Worm (Caenorhabditis elegans) whole organism, late embryonic: Measurements from ENCODE around the gene M176.9.

Experiments
- C38D4.7 ChIP-seq: fragments of 200-800 bp; sonication (Bioruptor generic); optimal IDR thresholded peaks from 2 replicates; lab custom pipeline; 2018; ENCODE audit warnings: mild to moderate bottlenecking, missing genetic modification characterization, moderate library complexity, missing compliant biosample characterization
- F13H6.1 ChIP-seq: sonication (generic microtip); optimal IDR thresholded peaks from 2 replicates; lab custom pipeline; 2016; ENCODE audit warnings: missing genetic modification characterization, missing compliant biosample characterization
- K02D7.2 ChIP-seq: sonication (generic microtip); optimal IDR thresholded peaks from 2 replicates; lab custom pipeline; 2017; ENCODE audit warnings: mild to moderate bottlenecking, missing genetic modification characterization, missing compliant biosample characterization
- T23F11.4 ChIP-seq: fragments of 200-800 bp; sonication (Bioruptor generic); optimal IDR thresholded peaks from 2 replicates; lab custom pipeline; 2018; ENCODE audit warnings: mild to moderate bottlenecking, missing genetic modification characterization, missing compliant biosample characterization
- Y22D7AL.16 ChIP-seq: sonication (generic microtip); optimal IDR thresholded peaks from 2 replicates; lab custom pipeline; 2016; ENCODE audit warnings: missing genetic modification characterization, missing compliant biosample characterization
- ama-1 ChIP-seq: fragments of 150-350 bp; optimal IDR thresholded peaks from 2 replicates; lab custom pipeline; 2014
- ceh-14 ChIP-seq: sonication (generic microtip); optimal IDR thresholded peaks from 2 replicates; lab custom pipeline; 2016; ENCODE audit warnings: missing genotype, missing genetic modification characterization, missing compliant biosample characterization
- ceh-2 ChIP-seq: sonication (generic microtip); optimal IDR thresholded peaks from 2 replicates; lab custom pipeline; 2016; ENCODE audit warnings: missing genotype, missing genetic modification characterization, missing compliant biosample characterization
- ceh-22 ChIP-seq: sonication (generic microtip); optimal IDR thresholded peaks from 2 replicates; lab custom pipeline; 2017; ENCODE audit warnings: missing biosample characterization, missing genetic modification characterization
- ceh-30 ChIP-seq: fragments of 150-350 bp; optimal IDR thresholded peaks from 2 replicates; lab custom pipeline; 2014; ENCODE audit warnings: missing biosample characterization, missing genetic modification characterization
- ceh-45 ChIP-seq: fragments of 200-800 bp; sonication (Bioruptor generic); IDR thresholded peaks from 2 replicates; pipeline ENCODE4 v1.3.6; 2022; ENCODE audit warnings: missing genetic modification reagents, missing genetic modification characterization, missing compliant biosample characterization
- dve-1 ChIP-seq: sonication (generic microtip); optimal IDR thresholded peaks from 2 replicates; lab custom pipeline; 2017; ENCODE audit warnings: antibody characterized with exemption, mild to moderate bottlenecking, missing genetic modification characterization, missing compliant biosample characterization
- elt-2 ChIP-seq: sonication (generic microtip); optimal IDR thresholded peaks from 2 replicates; lab custom pipeline; 2016; ENCODE audit warnings: missing genetic modification reagents, missing genetic modification characterization, missing compliant biosample characterization
- ets-4 ChIP-seq: sonication (generic microtip); optimal IDR thresholded peaks from 2 replicates; lab custom pipeline; 2016; ENCODE audit warnings: missing genetic modification characterization, missing compliant biosample characterization
- eyg-1 ChIP-seq: sonication (generic microtip); optimal IDR thresholded peaks from 2 replicates; lab custom pipeline; 2016; ENCODE audit warnings: missing genotype, missing genetic modification characterization, missing compliant biosample characterization
- fax-1 ChIP-seq: sonication (generic microtip); optimal IDR thresholded peaks from 2 replicates; lab custom pipeline; 2016; ENCODE audit warnings: missing genotype, missing genetic modification characterization, missing compliant biosample characterization
- fkh-10 ChIP-seq: fragments of 150-350 bp; optimal IDR thresholded peaks from 2 replicates; lab custom pipeline; 2014; ENCODE audit warnings: missing biosample characterization, missing genetic modification reagents, missing genetic modification characterization
- hlh-6 ChIP-seq: sonication (generic microtip); optimal IDR thresholded peaks from 2 replicates; lab custom pipeline; 2016; ENCODE audit warnings: missing genotype, missing genetic modification characterization, missing compliant biosample characterization
- lim-6 ChIP-seq: sonication (generic microtip); optimal IDR thresholded peaks from 2 replicates; lab custom pipeline; 2016; ENCODE audit warnings: missing genetic modification characterization, missing compliant biosample characterization
- lin-11 ChIP-seq: fragments of 200-800 bp; sonication (Bioruptor generic); optimal IDR thresholded peaks from 2 replicates; lab custom pipeline; 2018; ENCODE audit warnings: mild to moderate bottlenecking, missing genetic modification characterization, missing compliant biosample characterization
- mec-3 ChIP-seq: sonication (generic microtip); optimal IDR thresholded peaks from 2 replicates; lab custom pipeline; 2016; ENCODE audit warnings: borderline replicate concordance, missing genetic modification characterization, missing compliant biosample characterization
- nfya-1 ChIP-seq: sonication (generic microtip); optimal IDR thresholded peaks from 2 replicates; lab custom pipeline; 2017; ENCODE audit warnings: missing genetic modification characterization, mild to moderate bottlenecking, missing compliant biosample characterization, antibody characterized with exemption, moderate library complexity
- nhr-232 ChIP-seq: sonication (generic microtip); optimal IDR thresholded peaks from 2 replicates; lab custom pipeline; 2016; ENCODE audit warnings: missing genetic modification characterization, missing compliant biosample characterization
- npax-4 ChIP-seq: sonication (generic microtip); optimal IDR thresholded peaks from 2 replicates; lab custom pipeline; 2016; ENCODE audit warnings: missing genetic modification characterization, missing compliant biosample characterization
- pat-9 ChIP-seq: fragments of 200-800 bp; sonication (Bioruptor generic); optimal IDR thresholded peaks from 2 replicates; lab custom pipeline; 2018; ENCODE audit warnings: mild to moderate bottlenecking, missing genetic modification characterization, moderate library complexity, missing compliant biosample characterization
- pax-1 ChIP-seq: fragments of 150-350 bp; optimal IDR thresholded peaks from 2 replicates; lab custom pipeline; 2014; ENCODE audit warnings: missing biosample characterization, missing genetic modification characterization
- pha-2 ChIP-seq: sonication (generic microtip); optimal IDR thresholded peaks from 2 replicates; lab custom pipeline; 2017; ENCODE audit warnings: mild to moderate bottlenecking, missing genetic modification characterization, missing compliant biosample characterization
- pha-4 ChIP-seq: fragments of 150-350 bp; optimal IDR thresholded peaks from 2 replicates; lab custom pipeline; 2018; ENCODE audit warnings: missing biosample characterization, missing genetic modification reagents, missing genetic modification characterization
- pros-1 ChIP-seq: fragments of 150-350 bp; optimal IDR thresholded peaks from 2 replicates; lab custom pipeline; 2014; ENCODE audit warnings: missing biosample characterization, missing genetic modification reagents, missing genetic modification characterization
- sox-2 ChIP-seq: fragments of 200-800 bp; sonication (Bioruptor generic); IDR thresholded peaks from 2 replicates; pipeline ENCODE4 v1.3.6; 2022; ENCODE audit warnings: missing genetic modification reagents, missing genetic modification characterization, missing compliant biosample characterization
- sox-4 ChIP-seq: sonication (generic microtip); optimal IDR thresholded peaks from 2 replicates; lab custom pipeline; 2017; ENCODE audit warnings: mild to moderate bottlenecking, missing genetic modification characterization, inconsistent platforms, missing compliant biosample characterization
- tbx-2 ChIP-seq: sonication (generic microtip); optimal IDR thresholded peaks from 2 replicates; lab custom pipeline; 2016; ENCODE audit warnings: missing genetic modification characterization, missing compliant biosample characterization
- tbx-7 ChIP-seq: sonication (generic microtip); optimal IDR thresholded peaks from 2 replicates; lab custom pipeline; 2016; ENCODE audit warnings: missing genotype, missing genetic modification characterization, missing compliant biosample characterization
- ttx-3 ChIP-seq: sonication (generic microtip); optimal IDR thresholded peaks from 2 replicates; lab custom pipeline; 2016; ENCODE audit warnings: missing genetic modification reagents, missing genetic modification characterization, missing compliant biosample characterization
- unc-55 ChIP-seq: sonication (generic microtip); optimal IDR thresholded peaks from 2 replicates; lab custom pipeline; 2017; ENCODE audit warnings: missing biosample characterization, missing genetic modification reagents, missing genetic modification characterization
- unc-86 ChIP-seq: sonication (generic microtip); optimal IDR thresholded peaks from 2 replicates; lab custom pipeline; 2016; ENCODE audit warnings: missing genetic modification characterization, missing compliant biosample characterization
- zip-5 ChIP-seq: sonication (generic microtip); optimal IDR thresholded peaks from 2 replicates; lab custom pipeline; 2016; ENCODE audit warnings: missing genetic modification characterization, missing compliant biosample characterization

The M176.9 gene

ce11 chrII:9377158-9377557 lies 34.2 kb downstream of the M176.9 start, which contains the start of gene C06C3.10:
Gene C06C3.10, minus strand, starts transcription at chrII:9377258.
- TF ChIP-seq K02D7.2 (tag; lab: Kevin White, UChicago) (no peak), sox-4 (tag; lab: Kevin White, UChicago) (no peak), pha-2 (tag; lab: Kevin White, UChicago) (no peak), F13H6.1 (tag; lab: Kevin White, UChicago) (no peak), C38D4.7 (no peak)

- no peak for TF ChIP-seq nhr-232 (tag; lab: Kevin White, UChicago)
- no peak for TF ChIP-seq pat-9
- no peak for TF ChIP-seq ceh-22
- TF ChIP-seq ceh-45 (GFP tag; lab: Robert Waterston, UW): no peak
- TF ChIP-seq unc-86 (tag; lab: Kevin White, UChicago): no peak
- TF ChIP-seq ets-4: no peak
- TF ChIP-seq ceh-30 (tag; lab: Kevin White, UChicago): no peak
- TF ChIP-seq lim-6 (tag; lab: Kevin White, UChicago): no peak
- TF ChIP-seq elt-2: no peak
- TF ChIP-seq eyg-1: no peak
These were observed 36.6 kb downstream of the M176.9 start, which contains the start of gene C06C3.12 for ce11 chrII:9374807-9375206. Gene C06C3.12, plus strand, starts transcription at chrII:9375107.

- no peak for TF ChIP-seq unc-55 (GFP tag; lab: Kevin White, UChicago)
- no peak for TF ChIP-seq ttx-3 (tag; lab: Kevin White, UChicago)
- TF ChIP-seq unc-86 (tag; lab: Kevin White, UChicago): no peak
- no peak for TF ChIP-seq ceh-2 (tag; lab: Kevin White, UChicago)
- no peak for TF ChIP-seq fax-1 (tag; lab: Kevin White, UChicago)
- no peak for TF ChIP-seq sox-2
- TF ChIP-seq pros-1 (tag; lab: Kevin White, UChicago): no peak
- TF ChIP-seq ama-1: no peak
- no peak for TF ChIP-seq tbx-7 (tag; lab: Kevin White, UChicago)
- TF ChIP-seq lin-11: no peak
- TF ChIP-seq elt-2: no peak
- TF ChIP-seq fkh-10: no peak
- TF ChIP-seq dve-1 (tag; lab: Kevin White, UChicago): no peak
- TF ChIP-seq C38D4.7: no peak
These were observed 38.4 kb downstream of the M176.9 start, which contains the start of gene C06C3.4 for ce11 chrII:9372991-9373390. Gene C06C3.4, plus strand, starts transcription at chrII:9373291.

ce11 chrII:9372393-9372792 lies 39.0 kb downstream of the M176.9 start, which contains the start of gene C06C3.3:
Gene C06C3.3, minus strand, starts transcription at chrII:9372493.
- TF ChIP-seq Y22D7AL.16 (tag; lab: Kevin White, UChicago): no peak
- no peak for TF ChIP-seq ceh-2 (tag; lab: Kevin White, UChicago)
- TF ChIP-seq pha-4 (tag; lab: Kevin White, UChicago): no peak
- no peak for TF ChIP-seq zip-5 (tag; lab: Kevin White, UChicago)
- no peak for TF ChIP-seq hlh-6
- TF ChIP-seq T23F11.4: no peak
- TF ChIP-seq pax-1 (tag; lab: Kevin White, UChicago): no peak
- no peak for TF ChIP-seq mec-3

ce11 chrII:9369394-9369793 lies 42.0 kb downstream of the M176.9 start:
- TF ChIP-seq npax-4 (no peak), sox-4 (tag; lab: Kevin White, UChicago) (no peak), eyg-1 (no peak)

ce11 chrII:9362249-9362648 lies 49.1 kb downstream of the M176.9 start:
- no peak for TF ChIP-seq nfya-1 (tag; lab: Kevin White, UChicago)
- TF ChIP-seq ceh-14: no peak
- TF ChIP-seq lin-11: no peak
- TF ChIP-seq ttx-3 (tag; lab: Kevin White, UChicago): no peak
- no peak for TF ChIP-seq ceh-30 (tag; lab: Kevin White, UChicago)
- no peak for TF ChIP-seq tbx-2 (tag; lab: Kevin White, UChicago)
- TF ChIP-seq sox-4 (tag; lab: Kevin White, UChicago): no peak
